Worm (Caenorhabditis elegans) whole organism, mixed stage, embryonic: Measurements from ENCODE around the gene Y73F8A.22.

ENCODE experiments used
- elt-3 ChIP-seq: fragments of 150-350 bp; optimal IDR thresholded peaks from 2 replicates; lab custom pipeline; 2014; ENCODE audit warnings: missing biosample characterization, missing genetic modification characterization
- ham-2 ChIP-seq: fragments of 200-800 bp; sonication (Bioruptor generic); optimal IDR thresholded peaks from 2 replicates; lab custom pipeline; 2018; ENCODE audit warnings: mild to moderate bottlenecking, missing genetic modification characterization, missing compliant biosample characterization
- lin-13 ChIP-seq: fragments of 150-350 bp; optimal IDR thresholded peaks from 2 replicates; lab custom pipeline; 2014; ENCODE audit warnings: missing biosample characterization, missing genetic modification characterization
- pha-4 ChIP-seq: fragments of 150-350 bp; optimal IDR thresholded peaks from 2 replicates; lab custom pipeline; 2018; ENCODE audit warnings: missing biosample characterization, missing genetic modification reagents, missing genetic modification characterization
- snpc-4 ChIP-seq: fragments of 150-350 bp; optimal IDR thresholded peaks from 2 replicates; lab custom pipeline; 2014; ENCODE audit warnings: missing biosample characterization, missing genetic modification characterization
- unc-39 ChIP-seq: fragments of 150-350 bp; optimal IDR thresholded peaks from 2 replicates; lab custom pipeline; 2014; ENCODE audit warnings: missing biosample characterization, missing genetic modification characterization
- unc-62 ChIP-seq: fragments of 150-350 bp; optimal IDR thresholded peaks from 2 replicates; lab custom pipeline; 2014; ENCODE audit warnings: missing biosample characterization, missing genetic modification reagents, missing genetic modification characterization

- TF ChIP-seq unc-62 (GFP tag; lab: Kevin White, UChicago) (no peak), elt-3 (tag; lab: Kevin White, UChicago) (no peak), ham-2 (no peak), snpc-4 (tag; lab: Kevin White, UChicago) (no peak), lin-13 (no peak), pha-4 (tag; lab: Kevin White, UChicago) (no peak), unc-39 (tag; lab: Kevin White, UChicago) (no peak)
These were observed 7.4 kb downstream of the Y73F8A.22 start for ce11 chrIV:15433805-15434204.
